Fruit fly (Drosophila melanogaster) whole organism, embryonic: Measurements from ENCODE around the gene CG2841.

Experiments used
- Ada2b ChIP-seq: fragments of 200-800 bp; sonication (Bioruptor generic); IDR thresholded peaks from 2 replicates; pipeline ENCODE4 v1.3.6; 2022; ENCODE audit warnings: missing biosample characterization, missing genetic modification characterization
- CG10209 ChIP-seq: fragments of 200-800 bp; sonication (Bioruptor generic); optimal IDR thresholded peaks from 3 replicates; lab custom pipeline; 2017; ENCODE audit warnings: missing biosample characterization, mild to moderate bottlenecking, missing genetic modification characterization, missing genetic modification reagents
- CG10543 ChIP-seq: fragments of 200-800 bp; sonication (Bioruptor generic); optimal IDR thresholded peaks from 3 replicates; lab custom pipeline; 2017; ENCODE audit warnings: missing biosample characterization, mild to moderate bottlenecking, missing genetic modification characterization, moderate library complexity
- CG10565 ChIP-seq: fragments of 200-800 bp; sonication (Bioruptor generic); optimal IDR thresholded peaks from 3 replicates; lab custom pipeline; 2016; ENCODE audit warnings: missing biosample characterization, mild to moderate bottlenecking, missing genetic modification characterization
- CG11247 ChIP-seq: fragments of 200-800 bp; sonication (Bioruptor generic); IDR thresholded peaks from 2 replicates; pipeline ENCODE4 v1.3.6; 2022; ENCODE audit warnings: missing biosample characterization, missing genetic modification characterization
- CG11456 ChIP-seq: fragments of 200-800 bp; sonication (Bioruptor generic); IDR thresholded peaks from 3 replicates; pipeline ENCODE4 v1.3.6; 2022; ENCODE audit warnings: missing biosample characterization, missing genetic modification characterization
- CG11504 ChIP-seq: fragments of 200-800 bp; sonication (Bioruptor generic); optimal IDR thresholded peaks from 3 replicates; lab custom pipeline; 2019; ENCODE audit warnings: missing biosample characterization, mild to moderate bottlenecking, missing genetic modification characterization, moderate library complexity
- CG12236 ChIP-seq: fragments of 200-800 bp; sonication (Bioruptor generic); optimal IDR thresholded peaks from 2 replicates; lab custom pipeline; 2016; ENCODE audit warnings: missing biosample characterization, missing genetic modification characterization
- CG1647 ChIP-seq: fragments of 200-800 bp; sonication (Bioruptor generic); optimal IDR thresholded peaks from 3 replicates; lab custom pipeline; 2016; ENCODE audit warnings: missing biosample characterization, missing genetic modification characterization
- CG17361 ChIP-seq: fragments of 200-800 bp; sonication (Bioruptor generic); IDR thresholded peaks from 3 replicates; pipeline ENCODE4 v1.3.6; 2022; ENCODE audit warnings: missing biosample characterization, missing genetic modification characterization
- CG18764 ChIP-seq: fragments of 200-800 bp; sonication (Bioruptor generic); optimal IDR thresholded peaks from 3 replicates; lab custom pipeline; 2016; ENCODE audit warnings: missing biosample characterization, missing genetic modification characterization
- CG30403 ChIP-seq: fragments of 200-800 bp; sonication (Bioruptor generic); optimal IDR thresholded peaks from 3 replicates; lab custom pipeline; 2016; ENCODE audit warnings: missing biosample characterization, missing genetic modification characterization
- CG31388 ChIP-seq: fragments of 200-800 bp; sonication (Bioruptor generic); optimal IDR thresholded peaks from 2 replicates; lab custom pipeline; 2016; ENCODE audit warnings: missing biosample characterization, missing genetic modification characterization
- CG32772 ChIP-seq: fragments of 200-800 bp; sonication (Bioruptor generic); IDR thresholded peaks from 2 replicates; pipeline ENCODE4 v1.3.6; 2022; ENCODE audit warnings: missing biosample characterization, missing genetic modification characterization
- CG3407 ChIP-seq: fragments of 200-800 bp; sonication (Bioruptor generic); optimal IDR thresholded peaks from 2 replicates; lab custom pipeline; 2018; ENCODE audit warnings: missing biosample characterization, mild to moderate bottlenecking, missing genetic modification characterization
- CG4404 ChIP-seq: fragments of 200-800 bp; sonication (Bioruptor generic); IDR thresholded peaks from 2 replicates; pipeline ENCODE4 v1.3.6; 2022; ENCODE audit warnings: missing biosample characterization, missing genetic modification characterization
- CG4730 ChIP-seq: fragments of 200-800 bp; sonication (Bioruptor generic); IDR thresholded peaks from 2 replicates; pipeline ENCODE4 v1.3.6; 2022; ENCODE audit warnings: missing biosample characterization, missing genetic modification characterization
- CG7372 ChIP-seq: fragments of 200-800 bp; sonication (Bioruptor generic); IDR thresholded peaks from 2 replicates; pipeline ENCODE4 v1.3.6; 2022; ENCODE audit warnings: missing biosample characterization, missing genetic modification characterization
- CG7928 ChIP-seq: fragments of 200-800 bp; sonication (Bioruptor generic); optimal IDR thresholded peaks from 2 replicates; lab custom pipeline; 2017; ENCODE audit warnings: missing biosample characterization, mild to moderate bottlenecking, missing genetic modification characterization
- CG9817 ChIP-seq: fragments of 200-800 bp; sonication (Bioruptor generic); optimal IDR thresholded peaks from 2 replicates; lab custom pipeline; 2018; ENCODE audit warnings: missing biosample characterization, mild to moderate bottlenecking, missing genetic modification characterization, moderate library complexity
- D ChIP-seq, 2 experiments: fragments of 200-800 bp in 1 of 2; fragments of >200 bp in 1 of 2; sonication (Bioruptor generic) in 1 of 2; optimal IDR thresholded peaks; 2 replicates in 1 of 2; 3 replicates in 1 of 2; lab custom pipeline; 2017; ENCODE audit warnings: mild to moderate bottlenecking in 1 of 2, missing biosample characterization in 1 of 2, missing genetic modification characterization in 1 of 2, missing genetic modification reagents in 1 of 2
- Doc2 ChIP-seq: fragments of 200-800 bp; sonication (Bioruptor generic); IDR thresholded peaks from 2 replicates; pipeline ENCODE4 v1.3.6; 2022; ENCODE audit warnings: missing biosample characterization, missing genetic modification characterization
- Dref ChIP-seq: fragments of 200-800 bp; sonication (Bioruptor generic); IDR thresholded peaks from 2 replicates; pipeline ENCODE4 v1.3.6; 2022; ENCODE audit warnings: missing biosample characterization, missing genetic modification characterization
- E2f1 ChIP-seq: fragments of 200-800 bp; sonication (Bioruptor generic); IDR thresholded peaks from 2 replicates; pipeline ENCODE4 v1.3.6; 2022; ENCODE audit warnings: missing biosample characterization, missing genetic modification characterization
- Fer3 ChIP-seq: fragments of 200-800 bp; sonication (Bioruptor generic); optimal IDR thresholded peaks from 2 replicates; lab custom pipeline; 2018; ENCODE audit warnings: missing biosample characterization, mild to moderate bottlenecking, missing genetic modification characterization, moderate library complexity
- H2.0 ChIP-seq: fragments of 200-800 bp; sonication (Bioruptor generic); IDR thresholded peaks from 2 replicates; pipeline ENCODE4 v1.3.6; 2022; ENCODE audit warnings: missing biosample characterization, missing genetic modification characterization
- HLH4C ChIP-seq: fragments of 200-800 bp; sonication (Bioruptor generic); IDR thresholded peaks from 3 replicates; pipeline ENCODE4 v1.3.6; 2022; ENCODE audit warnings: missing biosample characterization, missing genetic modification characterization; ENCODE audit not compliant: partially characterized antibody
- MBD-R2 ChIP-seq: fragments of 200-800 bp; sonication (Bioruptor generic); IDR thresholded peaks from 2 replicates; pipeline ENCODE4 v1.3.6; 2022; ENCODE audit warnings: missing biosample characterization, missing genetic modification characterization
- Mrtf ChIP-seq: fragments of 200-800 bp; sonication (Bioruptor generic); IDR thresholded peaks from 3 replicates; pipeline ENCODE4 v1.3.6; 2022; ENCODE audit warnings: missing biosample characterization, missing genetic modification characterization
- Ptx1 ChIP-seq: fragments of 200-800 bp; sonication (Bioruptor generic); IDR thresholded peaks from 2 replicates; pipeline ENCODE4 v1.3.6; 2022; ENCODE audit warnings: missing biosample characterization, missing genetic modification characterization
- Six4 ChIP-seq: fragments of 200-800 bp; sonication (Bioruptor generic); optimal IDR thresholded peaks from 2 replicates; lab custom pipeline; 2016; ENCODE audit warnings: missing biosample characterization, missing genetic modification characterization
- crp ChIP-seq, 2 experiments: fragments of 200-800 bp; sonication (Bioruptor generic); optimal IDR thresholded peaks; 2 replicates in 1 of 2; 3 replicates in 1 of 2; lab custom pipeline; 2017; ENCODE audit warnings: missing biosample characterization in 2 of 2, missing genetic modification characterization in 2 of 2, mild to moderate bottlenecking in 1 of 2, moderate library complexity in 1 of 2
- dan ChIP-seq: fragments of 200-800 bp; sonication (Bioruptor generic); IDR thresholded peaks from 2 replicates; pipeline ENCODE4 v1.3.6; 2022; ENCODE audit warnings: missing biosample characterization, missing genetic modification characterization
- esg ChIP-seq: fragments of 200-800 bp; sonication (Bioruptor generic); conservative IDR thresholded peaks from 2 replicates; pipeline ENCODE4 v1.3.6; 2022; ENCODE audit warnings: missing biosample characterization, missing genetic modification characterization
- gsb-n ChIP-seq: fragments of 200-800 bp; sonication (Bioruptor generic); optimal IDR thresholded peaks from 3 replicates; lab custom pipeline; 2018; ENCODE audit warnings: missing biosample characterization, mild to moderate bottlenecking, missing genetic modification characterization
- mld ChIP-seq: fragments of 200-800 bp; sonication (Bioruptor generic); IDR thresholded peaks from 3 replicates; pipeline ENCODE4 v1.3.6; 2022; ENCODE audit warnings: missing biosample characterization, missing genetic modification characterization; ENCODE audit not compliant: partially characterized antibody
- nerfin-1 ChIP-seq: fragments of 200-800 bp; sonication (Bioruptor generic); optimal IDR thresholded peaks from 3 replicates; lab custom pipeline; 2019; ENCODE audit warnings: missing biosample characterization, mild to moderate bottlenecking, missing genetic modification characterization, moderate library complexity
- p53 ChIP-seq: fragments of 200-800 bp; sonication (Bioruptor generic); optimal IDR thresholded peaks from 2 replicates; lab custom pipeline; 2016; ENCODE audit warnings: missing biosample characterization, missing genetic modification characterization
- pum ChIP-seq: fragments of 200-800 bp; sonication (Bioruptor generic); optimal IDR thresholded peaks from 2 replicates; lab custom pipeline; 2016; ENCODE audit warnings: missing biosample characterization, missing genetic modification characterization
- run ChIP-seq: fragments of 200-800 bp; sonication (Bioruptor generic); optimal IDR thresholded peaks from 3 replicates; lab custom pipeline; 2018; ENCODE audit warnings: missing biosample characterization, mild to moderate bottlenecking, missing genetic modification characterization
- scrt ChIP-seq: fragments of 200-800 bp; sonication (Bioruptor generic); optimal IDR thresholded peaks from 2 replicates; lab custom pipeline; 2018; ENCODE audit warnings: missing biosample characterization, mild to moderate bottlenecking, missing genetic modification characterization, moderate library complexity
- shn ChIP-seq: fragments of 200-800 bp; sonication (Bioruptor generic); optimal IDR thresholded peaks from 3 replicates; lab custom pipeline; 2016; ENCODE audit warnings: missing biosample characterization, missing genetic modification characterization
- sisA ChIP-seq: fragments of 200-800 bp; sonication (Bioruptor generic); IDR thresholded peaks from 2 replicates; pipeline ENCODE4 v1.3.6; 2022; ENCODE audit warnings: missing biosample characterization, missing genetic modification characterization
- tgo ChIP-seq: fragments of 200-800 bp; sonication (Bioruptor generic); IDR thresholded peaks from 3 replicates; pipeline ENCODE4 v1.3.6; 2022; ENCODE audit warnings: missing biosample characterization, missing genetic modification characterization
- trh ChIP-seq: fragments of 200-800 bp; sonication (Bioruptor generic); optimal IDR thresholded peaks from 2 replicates; lab custom pipeline; 2016; ENCODE audit warnings: missing biosample characterization, missing genetic modification characterization
- tx ChIP-seq: fragments of 200-800 bp; sonication (Bioruptor generic); optimal IDR thresholded peaks from 2 replicates; lab custom pipeline; 2016; ENCODE audit warnings: missing biosample characterization, missing genetic modification characterization
- unc-4 ChIP-seq: fragments of 200-800 bp; sonication (Bioruptor generic); IDR thresholded peaks from 2 replicates; pipeline ENCODE4 v1.3.6; 2022; ENCODE audit warnings: missing biosample characterization, missing genetic modification characterization; ENCODE audit not compliant: partially characterized antibody
- unpg ChIP-seq: fragments of 200-800 bp; sonication (Bioruptor generic); optimal IDR thresholded peaks from 3 replicates; lab custom pipeline; 2018; ENCODE audit warnings: missing biosample characterization, mild to moderate bottlenecking, missing genetic modification characterization, moderate library complexity
- vfl ChIP-seq: fragments of 200-800 bp; sonication (Bioruptor generic); optimal IDR thresholded peaks from 2 replicates; lab custom pipeline; 2016; ENCODE audit warnings: missing biosample characterization, missing genetic modification characterization

The CG2841 gene

dm6 chrX:2399438-2399837, 33.3 kb upstream of the CG2841 start (continued):
- TF ChIP-seq HLH4C (GFP tag; lab: Robert Waterston, UW) (no peak), Dref (GFP tag; lab: Robert Waterston, UW) (no peak), CG10565 (no peak), gsb-n (tag; lab: Kevin White, UChicago) (no peak), CG7928 (GFP tag; lab: Kevin White, UChicago) (no peak), CG10543 (no peak), shn (GFP tag; lab: Kevin White, UChicago) (no peak)

dm6 chrX:2396204-2396882, 30.2 kb upstream of the CG2841 start:
- TF ChIP-seq Ptx1 = peak; percentile 49; the same call in 1 of the 2 replicates
- TF ChIP-seq CG4404 (GFP tag; lab: Robert Waterston, UW) = no peak
- peak; percentile 63 for TF ChIP-seq CG17361 (GFP tag; lab: Robert Waterston, UW)
- TF ChIP-seq sisA (GFP tag; lab: Robert Waterston, UW) = 0 out of 2 replicates have a peak, but pooled peaks have one; percentile 48
- TF ChIP-seq trh (GFP tag; lab: Kevin White, UChicago) = no peak
- no peak for TF ChIP-seq crp (GFP tag; optimal IDR thresholded peaks at IDR 0.05; lab: Kevin White, UChicago)
- no peak for TF ChIP-seq tgo
- TF ChIP-seq vfl (GFP tag; lab: Kevin White, UChicago) = no peak
- TF ChIP-seq CG9817 = no peak
- TF ChIP-seq CG18764 = peak; percentile 34
- TF ChIP-seq E2f1 (GFP tag; lab: Robert Waterston, UW) = no peak
- TF ChIP-seq CG1647 = no peak
- TF ChIP-seq CG7372 (GFP tag; lab: Robert Waterston, UW) = no peak
- no peak for TF ChIP-seq tx
- TF ChIP-seq CG11504 (tag; lab: Kevin White, UChicago) = peak; percentile 71
- no peak for TF ChIP-seq MBD-R2
- no peak for TF ChIP-seq mld (GFP tag; lab: Robert Waterston, UW)
- TF ChIP-seq Fer3 = peak; percentile 37
- no peak for TF ChIP-seq CG31388 (GFP tag; lab: Kevin White, UChicago)
- peak; percentile 59 for TF ChIP-seq nerfin-1
- TF ChIP-seq Six4 = no peak
- TF ChIP-seq run (tag; lab: Kevin White, UChicago) = no peak
- TF ChIP-seq CG11247 (GFP tag; lab: Robert Waterston, UW) = no peak
- TF ChIP-seq Mrtf = no peak
- TF ChIP-seq CG3407 (GFP tag; lab: Kevin White, UChicago) = peak; percentile 23
- TF ChIP-seq CG11456 (GFP tag; lab: Robert Waterston, UW) = no peak
- TF ChIP-seq CG32772 (GFP tag; lab: Robert Waterston, UW) = peak; percentile 38; the same call in 1 of the 2 replicates
- TF ChIP-seq esg (GFP tag; lab: Robert Waterston, UW) = no peak
- TF ChIP-seq CG12236 = no peak
- TF ChIP-seq CG10209 (GFP tag; lab: Kevin White, UChicago) = peak; percentile 46
- no peak; the same call in 1 of the 2 replicates for TF ChIP-seq H2.0 (GFP tag; lab: Robert Waterston, UW)
- peak; percentile 51 for TF ChIP-seq CG30403
- peak; percentile 69 for TF ChIP-seq unpg (GFP tag; lab: Kevin White, UChicago)
- no peak for TF ChIP-seq D (optimal IDR thresholded peaks at IDR 0.05; lab: Kevin White, UChicago)
- peak; percentile 39 for TF ChIP-seq D (GFP tag; optimal IDR thresholded peaks at IDR 0.05; lab: Kevin White, UChicago)
- no peak for TF ChIP-seq unc-4 (GFP tag; lab: Robert Waterston, UW)
- TF ChIP-seq dan (GFP tag; lab: Robert Waterston, UW) = no peak
- no peak for TF ChIP-seq Doc2
- TF ChIP-seq scrt (GFP tag; lab: Kevin White, UChicago) = no peak
- no peak for TF ChIP-seq p53 (GFP tag; lab: Kevin White, UChicago)
- TF ChIP-seq Ada2b (GFP tag; lab: Robert Waterston, UW) = 0 out of 2 replicates have a peak, but pooled peaks have one; percentile 22
- TF ChIP-seq CG4730 (GFP tag; lab: Robert Waterston, UW) = no peak
- no peak for TF ChIP-seq pum (GFP tag; lab: Kevin White, UChicago)
